Worm (Caenorhabditis elegans): ENCODE data around the gene par-3.

Gene par-3

ce11 chrIII:5706077-5706627, 42.1 kb downstream of the par-3 start, which contains the start of gene rpl-23 (continued):
- TF ChIP-seq M03D4.4 (tag; optimal IDR thresholded peaks at IDR 0.05) (no peak), hlh-1 (tag; optimal IDR thresholded peaks at IDR 0.05) (peak; percentile 90), blmp-1 (tag; optimal IDR thresholded peaks at IDR 0.05) (no peak), ceh-39 (tag; optimal IDR thresholded peaks at IDR 0.05) (peak; percentile 97), drap-1 (GFP tag; optimal IDR thresholded peaks at IDR 0.05) (no peak), bed-3 (GFP tag; optimal IDR thresholded peaks at IDR 0.05) (no peak), nhr-237 (tag; optimal IDR thresholded peaks at IDR 0.05) (peak; percentile 94)

- TF ChIP-seq bed-3 (GFP tag; optimal IDR thresholded peaks at IDR 0.05): no peak
- no peak for TF ChIP-seq nhr-76 (tag; optimal IDR thresholded peaks at IDR 0.05)
- TF ChIP-seq unc-120 (tag; optimal IDR thresholded peaks at IDR 0.05; ENCODE audit: poor library complexity, severe bottlenecking): no peak
- TF ChIP-seq ztf-11 (tag; optimal IDR thresholded peaks at IDR 0.05): no peak
- TF ChIP-seq sptf-1 (tag; optimal IDR thresholded peaks at IDR 0.05): no peak
- TF ChIP-seq unc-62 (GFP tag; optimal IDR thresholded peaks at IDR 0.05): no peak
- TF ChIP-seq ham-2 (GFP tag; optimal IDR thresholded peaks at IDR 0.05): no peak
These were observed 43.5 kb downstream of the par-3 start for ce11 chrIII:5707546-5707945.

- peak; percentile 31 for TF ChIP-seq unc-120 (tag; optimal IDR thresholded peaks at IDR 0.05; ENCODE audit: poor library complexity, severe bottlenecking)
- no peak for TF ChIP-seq ceh-83 (GFP tag; optimal IDR thresholded peaks at IDR 0.05)
- TF ChIP-seq ceh-39 (tag; optimal IDR thresholded peaks at IDR 0.05): no peak
- TF ChIP-seq ham-2 (GFP tag; optimal IDR thresholded peaks at IDR 0.05): no peak
- TF ChIP-seq drap-1 (GFP tag; optimal IDR thresholded peaks at IDR 0.05): no peak
- TF ChIP-seq hlh-1 (tag; optimal IDR thresholded peaks at IDR 0.05): peak; percentile 22
- TF ChIP-seq zip-8 (tag; optimal IDR thresholded peaks at IDR 0.05): no peak
- TF ChIP-seq sptf-1 (tag; optimal IDR thresholded peaks at IDR 0.05): no peak
These were observed 44.0 kb downstream of the par-3 start for ce11 chrIII:5708024-5708423.

ce11 chrIII:5709224-5709623, 45.2 kb downstream of the par-3 start, which contains the start of gene hpo-28:
Gene hpo-28, minus strand, starts transcription at chrIII:5709324.
- TF ChIP-seq elt-1 (tag; optimal IDR thresholded peaks at IDR 0.05; ENCODE audit: borderline replicate concordance, insufficient read depth): no peak
- TF ChIP-seq hlh-1 (tag; optimal IDR thresholded peaks at IDR 0.05): peak; percentile 9

- TF ChIP-seq nhr-2 (tag; optimal IDR thresholded peaks at IDR 0.05) (no peak), mep-1 (tag; optimal IDR thresholded peaks at IDR 0.05) (no peak), mab-5 (tag; optimal IDR thresholded peaks at IDR 0.05) (no peak), nhr-28 (tag; optimal IDR thresholded peaks at IDR 0.05) (no peak), ceh-39 (tag; optimal IDR thresholded peaks at IDR 0.05) (no peak)
These were observed 46.0 kb downstream of the par-3 start, which contains the start of gene B0336.12 for ce11 chrIII:5710045-5710444. Gene B0336.12, minus strand, starts transcription at chrIII:5710145.

- TF ChIP-seq ham-2 (GFP tag; optimal IDR thresholded peaks at IDR 0.05) (peak; percentile 28), mep-1 (tag; optimal IDR thresholded peaks at IDR 0.05) (peak; percentile 28), sptf-1 (tag; optimal IDR thresholded peaks at IDR 0.05) (peak; percentile 25), bed-3 (GFP tag; optimal IDR thresholded peaks at IDR 0.05) (no peak)
These were observed 46.6 kb downstream of the par-3 start for ce11 chrIII:5710676-5711075.

- TF ChIP-seq cnd-1 (tag; optimal IDR thresholded peaks at IDR 0.05) (no peak), flh-1 (GFP tag; optimal IDR thresholded peaks at IDR 0.05) (no peak), bed-3 (GFP tag; optimal IDR thresholded peaks at IDR 0.05) (no peak), mls-2 (tag; optimal IDR thresholded peaks at IDR 0.05) (no peak), lin-32 (GFP tag; optimal IDR thresholded peaks at IDR 0.05) (no peak), ham-2 (GFP tag; optimal IDR thresholded peaks at IDR 0.05) (no peak), ceh-83 (GFP tag; optimal IDR thresholded peaks at IDR 0.05) (no peak), mep-1 (tag; optimal IDR thresholded peaks at IDR 0.05) (no peak), nhr-237 (tag; optimal IDR thresholded peaks at IDR 0.05) (no peak), lsy-2 (tag; optimal IDR thresholded peaks at IDR 0.05) (no peak)
These were observed 47.2 kb downstream of the par-3 start, which contains the start of gene rbm-26 for ce11 chrIII:5711242-5711641. Gene rbm-26, plus strand, starts transcription at chrIII:5711542.

Measured in whole organism, mixed stage, embryonic.